Fruit fly (Drosophila melanogaster): ENCODE results near the gene CG10366.

DNA sequence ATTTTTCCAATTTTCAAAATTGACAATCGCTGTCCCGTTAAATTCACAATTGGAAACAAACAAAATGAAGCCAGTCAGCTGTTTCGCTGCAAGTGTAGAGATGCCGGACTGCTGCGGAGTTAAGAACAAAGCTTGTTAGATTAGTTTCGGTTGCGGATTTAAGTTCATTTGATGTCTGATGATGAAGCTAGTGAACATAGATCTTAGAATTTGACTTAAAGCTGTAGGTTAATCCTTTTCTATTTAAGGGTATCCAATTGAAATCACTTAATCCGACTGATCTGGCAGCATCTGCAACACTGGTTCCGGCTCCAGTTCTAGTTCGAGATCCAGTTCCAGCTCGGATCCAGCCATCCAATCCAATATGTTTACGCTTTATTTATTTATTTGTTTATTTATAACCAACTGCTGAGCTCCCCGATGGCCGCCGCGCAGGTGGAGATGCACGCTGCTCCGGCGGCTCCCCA is at the start of gene CG10366, which contains the start of gene PCNA2:
- no peak for TF ChIP-seq bbx (GFP tag; IDR thresholded peaks at IDR 0.05; ENCODE audit: partially characterized antibody)
- TF ChIP-seq vvl (GFP tag; IDR thresholded peaks at IDR 0.05), result peak; percentile 54; the same call in 1 of the 2 replicates
- TF ChIP-seq D (optimal IDR thresholded peaks at IDR 0.05), result no peak
- TF ChIP-seq D (GFP tag; optimal IDR thresholded peaks at IDR 0.05), result peak; percentile 29
- peak; percentile 71 for TF ChIP-seq tin (GFP tag; optimal IDR thresholded peaks at IDR 0.05)
- no peak for TF ChIP-seq pan (optimal IDR thresholded peaks at IDR 0.05)
- TF ChIP-seq pan (GFP tag; optimal IDR thresholded peaks at IDR 0.05 in 1 of 2, IDR thresholded peaks at IDR 0.05 in 1 of 2), result peak in 1 of 2 experiments; percentile 48
- peak; percentile 60 for TF ChIP-seq CG8944 (GFP tag; optimal IDR thresholded peaks at IDR 0.05)
- TF ChIP-seq disco-r (GFP tag; optimal IDR thresholded peaks at IDR 0.05), result no peak
- peak; percentile 79 for TF ChIP-seq Rfx (GFP tag; IDR thresholded peaks at IDR 0.05)
- no peak for TF ChIP-seq H15 (GFP tag; IDR thresholded peaks at IDR 0.05)

Measured in whole organism, embryonic.